Worm (Caenorhabditis elegans) whole organism, young adult: ENCODE measurements around the gene K03H6.4.
"Not testable (repeated sequence)": the region's sequence is repeated elsewhere in the genome, so short reads cannot be mapped to it uniquely, and the experiment has no call there.

Source experiments
- C17E4.6 ChIP-seq: fragments of 200-800 bp; sonication (Bioruptor generic); IDR thresholded peaks from 2 replicates; pipeline ENCODE4 v1.3.6; 2022; ENCODE audit warnings: missing genetic modification reagents, missing genetic modification characterization, missing compliant biosample characterization
- D2030.7 ChIP-seq: fragments of 200-800 bp; sonication (Bioruptor generic); IDR thresholded peaks from 2 replicates; pipeline ENCODE4 v1.3.6; 2022; ENCODE audit warnings: missing genetic modification reagents, missing genetic modification characterization, missing compliant biosample characterization
- F10E7.11 ChIP-seq: sonication (generic microtip); optimal IDR thresholded peaks from 2 replicates; lab custom pipeline; 2017; ENCODE audit warnings: mild to moderate bottlenecking, missing genetic modification characterization, moderate library complexity, missing compliant biosample characterization
- F33H1.4 ChIP-seq: fragments of 200-800 bp; sonication (Bioruptor generic); IDR thresholded peaks from 2 replicates; pipeline ENCODE4 v1.3.6; 2022; ENCODE audit warnings: missing genetic modification reagents, missing genetic modification characterization, missing compliant biosample characterization
- F39B2.1 ChIP-seq: fragments of 200-800 bp; sonication (Bioruptor generic); IDR thresholded peaks from 2 replicates; pipeline ENCODE4 v1.3.6; 2022; ENCODE audit warnings: missing genetic modification reagents, missing genetic modification characterization, missing compliant biosample characterization
- F55B11.4 ChIP-seq: sonication (generic microtip); optimal IDR thresholded peaks from 2 replicates; lab custom pipeline; 2016; ENCODE audit warnings: missing compliant biosample characterization, missing genetic modification characterization, borderline replicate concordance; ENCODE audit not compliant: insufficient read depth
- F57A8.1 ChIP-seq: fragments of 200-800 bp; sonication (Bioruptor generic); optimal IDR thresholded peaks from 2 replicates; lab custom pipeline; 2018; ENCODE audit warnings: mild to moderate bottlenecking, missing genetic modification characterization, moderate library complexity, missing compliant biosample characterization
- Y53F4B.3 ChIP-seq: fragments of 200-800 bp; sonication (Bioruptor generic); IDR thresholded peaks from 2 replicates; pipeline ENCODE4 v1.3.6; 2022; ENCODE audit warnings: missing genetic modification reagents, missing genetic modification characterization, missing compliant biosample characterization
- aptf-3 ChIP-seq: fragments of 200-800 bp; sonication (Bioruptor generic); IDR thresholded peaks from 2 replicates; pipeline ENCODE4 v1.3.6; 2022; ENCODE audit warnings: missing genetic modification characterization, missing compliant biosample characterization
- athp-1 ChIP-seq: sonication (generic microtip); optimal IDR thresholded peaks from 2 replicates; lab custom pipeline; 2017; ENCODE audit warnings: mild to moderate bottlenecking, missing genetic modification characterization, missing compliant biosample characterization
- bed-2 ChIP-seq: fragments of 200-800 bp; sonication (Bioruptor generic); IDR thresholded peaks from 2 replicates; pipeline ENCODE4 v1.3.6; 2022; ENCODE audit warnings: missing genetic modification reagents, missing genetic modification characterization, missing compliant biosample characterization
- ceh-27 ChIP-seq: fragments of 200-800 bp; sonication (Bioruptor generic); optimal IDR thresholded peaks from 2 replicates; lab custom pipeline; 2018; ENCODE audit warnings: mild to moderate bottlenecking, missing genetic modification characterization, moderate library complexity, missing compliant biosample characterization
- ceh-58 ChIP-seq: fragments of 200-800 bp; sonication (Bioruptor generic); IDR thresholded peaks from 2 replicates; pipeline ENCODE4 v1.3.6; 2022; ENCODE audit warnings: missing genetic modification characterization, missing compliant biosample characterization
- ceh-91 ChIP-seq: fragments of 200-800 bp; sonication (Bioruptor generic); IDR thresholded peaks from 2 replicates; pipeline ENCODE4 v1.3.6; 2022; ENCODE audit warnings: missing genetic modification reagents, missing genetic modification characterization, missing compliant biosample characterization
- chd-7 ChIP-seq: sonication (generic microtip); optimal IDR thresholded peaks from 2 replicates; lab custom pipeline; 2016; ENCODE audit warnings: mild to moderate bottlenecking, missing genetic modification characterization, moderate library complexity, missing compliant biosample characterization
- die-1 ChIP-seq: sonication (generic microtip); optimal IDR thresholded peaks from 2 replicates; lab custom pipeline; 2016; ENCODE audit warnings: missing genotype, mild to moderate bottlenecking, missing genetic modification characterization, missing compliant biosample characterization
- efl-1 ChIP-seq: fragments of 150-350 bp; optimal IDR thresholded peaks from 2 replicates; lab custom pipeline; 2014; ENCODE audit warnings: missing biosample characterization, missing genetic modification reagents, missing genetic modification characterization
- egrh-3 ChIP-seq: fragments of 200-800 bp; sonication (Bioruptor generic); IDR thresholded peaks from 2 replicates; pipeline ENCODE4 v1.3.6; 2022; ENCODE audit warnings: missing genetic modification reagents, missing genetic modification characterization, missing compliant biosample characterization
- ets-4 ChIP-seq: fragments of 200-800 bp; sonication (Bioruptor generic); optimal IDR thresholded peaks from 2 replicates; lab custom pipeline; 2018; ENCODE audit warnings: mild to moderate bottlenecking, missing genetic modification characterization, missing compliant biosample characterization
- hlh-26 ChIP-seq: fragments of 200-800 bp; sonication (Bioruptor generic); conservative IDR thresholded peaks from 2 replicates; pipeline ENCODE4 v1.3.6; 2022; ENCODE audit warnings: missing genetic modification reagents, missing genetic modification characterization, missing compliant biosample characterization
- hmg-1.2 ChIP-seq: fragments of 200-800 bp; sonication (Bioruptor generic); IDR thresholded peaks from 2 replicates; pipeline ENCODE4 v1.3.6; 2022; ENCODE audit warnings: missing genetic modification reagents, missing genetic modification characterization, missing compliant biosample characterization
- hmg-20 ChIP-seq: fragments of 200-800 bp; sonication (Bioruptor generic); IDR thresholded peaks from 2 replicates; pipeline ENCODE4 v1.3.6; 2022; ENCODE audit warnings: missing genetic modification reagents, missing genetic modification characterization, missing compliant biosample characterization
- lag-1 ChIP-seq: fragments of 200-800 bp; sonication (Bioruptor generic); IDR thresholded peaks from 2 replicates; pipeline ENCODE4 v1.3.6; 2022; ENCODE audit warnings: missing genetic modification reagents, missing genetic modification characterization, missing compliant biosample characterization
- lin-26 ChIP-seq: fragments of 200-800 bp; sonication (Bioruptor generic); IDR thresholded peaks from 2 replicates; pipeline ENCODE4 v1.3.6; 2022; ENCODE audit warnings: missing genetic modification reagents, missing genetic modification characterization, missing compliant biosample characterization
- lin-35 ChIP-seq, 3 experiments: fragments of 150-350 bp in 2 of 3; sonication (generic microtip) in 1 of 3; optimal IDR thresholded peaks; 2 replicates each; lab custom pipeline; 2014 to 2018; ENCODE audit warnings: missing biosample characterization in 3 of 3, missing genetic modification characterization in 3 of 3, missing genetic modification reagents in 3 of 3
- madf-10 ChIP-seq: sonication (generic microtip); optimal IDR thresholded peaks from 2 replicates; lab custom pipeline; 2016; ENCODE audit warnings: mild to moderate bottlenecking, missing genetic modification characterization, missing compliant biosample characterization
- mcd-1 ChIP-seq: fragments of 200-800 bp; sonication (Bioruptor generic); IDR thresholded peaks from 2 replicates; pipeline ENCODE4 v1.3.6; 2022; ENCODE audit warnings: missing genetic modification reagents, missing genetic modification characterization, missing compliant biosample characterization
- nfya-2 ChIP-seq: fragments of 200-800 bp; sonication (Bioruptor generic); IDR thresholded peaks from 2 replicates; pipeline ENCODE4 v1.3.6; 2022; ENCODE audit warnings: missing genetic modification reagents, missing genetic modification characterization, missing compliant biosample characterization
- nhr-80 ChIP-seq: sonication (generic microtip); optimal IDR thresholded peaks from 2 replicates; lab custom pipeline; 2016; ENCODE audit warnings: missing genetic modification characterization, missing compliant biosample characterization
- nhr-90 ChIP-seq: sonication (generic microtip); optimal IDR thresholded peaks from 2 replicates; lab custom pipeline; 2016; ENCODE audit warnings: missing genotype, mild to moderate bottlenecking, missing genetic modification characterization, missing compliant biosample characterization
- rcor-1 ChIP-seq: fragments of 200-800 bp; sonication (Bioruptor generic); IDR thresholded peaks from 2 replicates; pipeline ENCODE4 v1.3.6; 2022; ENCODE audit warnings: missing genetic modification reagents, missing genetic modification characterization, missing compliant biosample characterization
- snpc-1.1 ChIP-seq: sonication (generic microtip); optimal IDR thresholded peaks from 2 replicates; lab custom pipeline; 2017; ENCODE audit warnings: missing genetic modification characterization, mild to moderate bottlenecking, missing compliant biosample characterization, antibody characterized with exemption, moderate library complexity, missing genotype, missing genetic modification reagents; ENCODE audit not compliant: insufficient read depth
- snpc-4 ChIP-seq, 5 experiments: fragments of 150-350 bp in 1 of 5; sonication (generic microtip) in 4 of 5; optimal IDR thresholded peaks; 2 replicates each; lab custom pipeline; 2014 to 2018; ENCODE audit warnings: missing genetic modification characterization in 5 of 5, missing biosample characterization in 3 of 5, antibody characterized with exemption in 2 of 5, mild to moderate bottlenecking in 2 of 5, missing compliant biosample characterization in 2 of 5, missing genotype in 2 of 5, moderate library complexity in 2 of 5, missing genetic modification reagents in 1 of 5
- sptf-2 ChIP-seq: fragments of 200-800 bp; sonication (Bioruptor generic); optimal IDR thresholded peaks from 2 replicates; lab custom pipeline; 2018; ENCODE audit warnings: mild to moderate bottlenecking, missing genetic modification characterization, missing compliant biosample characterization
- zfh-2 ChIP-seq: fragments of 200-800 bp; sonication (Bioruptor generic); conservative IDR thresholded peaks from 2 replicates; pipeline ENCODE4 v1.3.6; 2022; ENCODE audit warnings: missing genetic modification reagents, missing genetic modification characterization, missing compliant biosample characterization
- zim-3 ChIP-seq: sonication (generic microtip); optimal IDR thresholded peaks from 2 replicates; lab custom pipeline; 2017; ENCODE audit warnings: mild to moderate bottlenecking, missing genetic modification characterization, moderate library complexity, missing compliant biosample characterization
- ztf-18 ChIP-seq: sonication (generic microtip); optimal IDR thresholded peaks from 2 replicates; lab custom pipeline; 2016; ENCODE audit warnings: missing genotype, mild to moderate bottlenecking, missing genetic modification characterization, missing compliant biosample characterization
- ztf-28 ChIP-seq: fragments of 200-800 bp; sonication (Bioruptor generic); IDR thresholded peaks from 2 replicates; pipeline ENCODE4 v1.3.6; 2022; ENCODE audit warnings: missing genetic modification reagents, missing genetic modification characterization, missing compliant biosample characterization

The K03H6.4 gene

DNA sequence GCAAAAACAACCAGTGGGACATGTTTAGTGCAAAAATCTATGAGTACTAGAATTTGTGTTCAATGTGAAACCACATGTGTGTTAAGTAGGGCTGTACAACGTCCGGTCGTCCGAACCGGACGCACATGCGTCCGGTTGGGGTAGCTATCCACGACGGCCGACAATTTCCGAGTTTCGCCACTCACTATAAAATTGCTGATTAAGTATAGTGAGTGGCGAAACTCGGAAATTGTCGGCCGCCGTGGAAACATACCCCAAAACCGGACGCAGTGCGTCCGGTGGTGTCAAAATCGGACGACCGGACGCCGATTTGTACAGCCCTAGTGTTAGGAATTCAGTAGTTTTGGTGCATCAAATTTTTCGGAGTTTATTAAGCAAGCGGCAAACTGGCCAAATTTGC, 7.6 kb upstream of the K03H6.4 start:
- TF ChIP-seq snpc-4 (GFP tag; optimal IDR thresholded peaks at IDR 0.05; lab: Kevin White, UChicago), result not testable (repeated sequence)
- peak in 2 of 4 experiments; percentile 64 to 84 for TF ChIP-seq snpc-4 (tag; optimal IDR thresholded peaks at IDR 0.05; lab: Kevin White, UChicago)

DNA sequence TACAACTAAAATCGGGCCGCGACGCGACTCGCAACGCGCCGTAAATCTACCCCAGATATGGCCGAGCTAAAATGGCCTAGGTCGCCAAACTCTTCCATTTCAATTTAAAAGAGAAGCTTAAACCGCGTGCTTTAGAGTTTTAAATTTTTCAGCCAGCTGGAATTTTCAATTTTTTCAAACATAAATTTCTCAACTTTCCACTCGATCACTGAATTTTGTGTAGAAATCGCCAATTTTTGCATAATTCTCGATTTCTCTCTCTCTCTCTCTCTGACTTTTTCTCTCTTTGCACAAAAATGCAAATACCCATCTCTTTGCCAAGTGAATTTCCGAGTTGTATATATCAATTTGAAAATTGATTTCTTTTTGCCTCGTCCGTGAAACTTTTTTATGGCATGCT, 2.3 kb upstream of the K03H6.4 start, which contains the start of gene K03H6.1:
Gene K03H6.1 (plus strand): TSS at position 301 of the 400 bp plus-strand sequence.
- no peak for TF ChIP-seq hlh-26 (GFP tag; lab: Robert Waterston, UW)
- no peak for TF ChIP-seq lin-35 (GFP tag; optimal IDR thresholded peaks at IDR 0.05; lab: Kevin White, UChicago)
- no peak for TF ChIP-seq F10E7.11 (tag; lab: Kevin White, UChicago)
- no peak for TF ChIP-seq lag-1

ce11 chrIV:1522358-1522757, 1.2 kb upstream of the K03H6.4 start:
- TF ChIP-seq ztf-28 (no peak), ceh-91 (GFP tag; lab: Robert Waterston, UW) (no peak), sptf-2 (GFP tag; lab: Kevin White, UChicago) (no peak)

- TF ChIP-seq hmg-20 (GFP tag; lab: Robert Waterston, UW), result no peak
- TF ChIP-seq rcor-1 (GFP tag; lab: Robert Waterston, UW), result no peak
- no peak for TF ChIP-seq lin-35 (GFP tag; optimal IDR thresholded peaks at IDR 0.05; lab: Kevin White, UChicago)
- TF ChIP-seq nhr-80 (tag; lab: Kevin White, UChicago), result peak; percentile 1
- TF ChIP-seq ceh-91 (GFP tag; lab: Robert Waterston, UW), result no peak
- no peak for TF ChIP-seq C17E4.6 (GFP tag; lab: Robert Waterston, UW)
These were observed 4.6 kb downstream of the K03H6.4 start, which contains the start of gene clec-172 for ce11 chrIV:1516527-1516926. TSS of gene clec-172 (minus strand) at chrIV:1516627.

DNA sequence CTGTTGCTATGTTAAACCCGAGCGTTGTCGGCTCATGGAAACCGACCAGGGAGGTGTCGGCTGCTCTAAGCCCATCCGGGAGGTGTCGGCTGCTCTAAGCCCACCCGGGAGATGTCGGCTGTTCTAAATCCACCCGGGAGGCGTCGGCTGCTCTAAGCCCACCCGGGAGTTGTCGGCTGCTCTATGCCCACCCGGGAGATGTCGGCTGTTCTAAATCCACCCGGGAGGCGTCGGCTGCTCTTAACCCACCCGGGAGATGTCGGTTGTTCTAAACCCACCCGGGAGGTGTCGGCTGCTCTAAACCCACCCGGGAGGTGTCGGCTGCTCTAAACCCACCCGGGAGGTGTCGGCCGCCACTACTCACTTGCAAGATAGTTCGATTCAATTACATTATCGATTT, 5.2 kb downstream of the K03H6.4 start:
- no peak for TF ChIP-seq F10E7.11 (tag; lab: Kevin White, UChicago)
- peak; percentile 91 for TF ChIP-seq zfh-2 (GFP tag; lab: Robert Waterston, UW)
- peak; percentile 90 for TF ChIP-seq egrh-3
- TF ChIP-seq ets-4, result no peak
- TF ChIP-seq snpc-4 (GFP tag; optimal IDR thresholded peaks at IDR 0.05; lab: Kevin White, UChicago), result no peak
- TF ChIP-seq snpc-4 (tag; optimal IDR thresholded peaks at IDR 0.05; lab: Kevin White, UChicago), result peak in 1 of 4 experiments; percentile 51
- TF ChIP-seq aptf-3, result no peak
- TF ChIP-seq bed-2 (GFP tag; lab: Robert Waterston, UW), result no peak
- 0 out of 2 replicates have a peak, but pooled peaks have one; percentile 28 for TF ChIP-seq lin-26 (GFP tag; lab: Robert Waterston, UW)

DNA sequence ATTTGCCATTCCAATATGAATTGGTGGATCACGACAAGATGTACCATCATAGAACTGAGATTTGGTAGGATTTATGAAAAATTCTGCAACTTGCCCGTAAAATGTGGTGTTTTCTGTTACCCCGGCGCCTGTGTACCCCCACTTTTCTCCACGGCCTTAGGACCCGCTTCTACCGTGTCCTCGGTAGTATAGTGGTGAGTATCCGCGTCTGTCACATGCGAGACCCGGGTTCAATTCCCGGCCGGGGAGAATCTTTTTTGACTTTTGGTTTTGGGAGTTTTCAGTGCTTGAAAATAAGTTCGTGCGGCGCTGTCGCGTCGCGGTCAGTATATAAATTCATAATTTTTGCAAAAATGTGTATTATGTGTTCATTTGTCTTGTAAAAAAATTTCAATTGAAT, 6.7 kb downstream of the K03H6.4 start:
- TF ChIP-seq Y53F4B.3 (GFP tag; lab: Robert Waterston, UW) (0 out of 2 replicates have a peak, but pooled peaks have one; percentile 19), F33H1.4 (GFP tag; lab: Robert Waterston, UW) (0 out of 2 replicates have a peak, but pooled peaks have one; percentile 27), chd-7 (tag; lab: Kevin White, UChicago) (no peak), ceh-58 (GFP tag; lab: Robert Waterston, UW) (no peak), zim-3 (tag; lab: Kevin White, UChicago) (no peak), snpc-1.1 (peak; percentile 27), sptf-2 (GFP tag; lab: Kevin White, UChicago) (no peak), mcd-1 (GFP tag; lab: Robert Waterston, UW) (peak; percentile 37; the same call in 1 of the 2 replicates), efl-1 (GFP tag; lab: Kevin White, UChicago) (no peak), egrh-3 (no peak), athp-1 (tag; lab: Kevin White, UChicago) (no peak), ztf-18 (tag; lab: Kevin White, UChicago) (peak; percentile 46), F39B2.1 (GFP tag; lab: Robert Waterston, UW) (no peak), nfya-2 (GFP tag; lab: Robert Waterston, UW) (no peak), F55B11.4 (no peak), ceh-27 (no peak), die-1 (peak; percentile 64), rcor-1 (GFP tag; lab: Robert Waterston, UW) (0 out of 2 replicates have a peak, but pooled peaks have one; percentile 27), hmg-1.2 (GFP tag; lab: Robert Waterston, UW) (peak; percentile 46), D2030.7 (GFP tag; lab: Robert Waterston, UW) (peak; percentile 56; the same call in 1 of the 2 replicates), madf-10 (peak; percentile 12), F57A8.1 (GFP tag; lab: Kevin White, UChicago) (no peak), nhr-90 (tag; lab: Kevin White, UChicago) (peak; percentile 12)
